Worm (Caenorhabditis elegans): ENCODE data around the gene F26G1.15.

- no peak for TF ChIP-seq nhr-77 (tag; optimal IDR thresholded peaks at IDR 0.05)
- no peak for TF ChIP-seq lin-39 (tag; optimal IDR thresholded peaks at IDR 0.05)
- no peak for TF ChIP-seq egl-27 (tag; optimal IDR thresholded peaks at IDR 0.05)
- no peak for TF ChIP-seq isw-1 (GFP tag; IDR thresholded peaks at IDR 0.05)
- TF ChIP-seq tbx-2 (tag; optimal IDR thresholded peaks at IDR 0.05) = no peak
- no peak for TF ChIP-seq dpl-1 (GFP tag; optimal IDR thresholded peaks at IDR 0.05)
- no peak for TF ChIP-seq ceh-88 (GFP tag; IDR thresholded peaks at IDR 0.05)
- no peak for TF ChIP-seq ztf-4 (tag; optimal IDR thresholded peaks at IDR 0.05)
- TF ChIP-seq elt-2 (tag; optimal IDR thresholded peaks at IDR 0.05) = no peak
- no peak for TF ChIP-seq efl-1 (optimal IDR thresholded peaks at IDR 0.05)
- TF ChIP-seq efl-1 (GFP tag; optimal IDR thresholded peaks at IDR 0.05 in 1 of 2) = peak in 1 of 2 experiments; percentile 79
- no peak for TF ChIP-seq snpc-4 (tag; optimal IDR thresholded peaks at IDR 0.05)
- no peak for TF ChIP-seq ztf-11 (tag; optimal IDR thresholded peaks at IDR 0.05)
- TF ChIP-seq nhr-237 (tag; optimal IDR thresholded peaks at IDR 0.05) = no peak
Measured at ce11 chrII:4822610-4823009, 32.5 kb downstream of the F26G1.15 start.

All from whole organism, L1 larva.